Worm (Caenorhabditis elegans) whole organism, L2 larva: ENCODE data around the gene F44D12.10.
A peak's percentile ranks its signal among the peaks of the same experiment; 100 is the strongest.

Source experiments
- C34F6.9 ChIP-seq: fragments of 150-350 bp; optimal IDR thresholded peaks from 2 replicates; lab custom pipeline; 2014; ENCODE audit warnings: missing biosample characterization, missing genetic modification characterization
- F13H6.1 ChIP-seq: sonication (generic microtip); optimal IDR thresholded peaks from 2 replicates; lab custom pipeline; 2016; ENCODE audit warnings: missing genetic modification characterization, missing compliant biosample characterization
- R02D3.7 ChIP-seq: fragments of 150-350 bp; optimal IDR thresholded peaks from 2 replicates; lab custom pipeline; 2014; ENCODE audit warnings: missing biosample characterization, missing genetic modification characterization
- Y55F3AM.14 ChIP-seq: fragments of 200-800 bp; sonication (Bioruptor generic); optimal IDR thresholded peaks from 2 replicates; lab custom pipeline; 2018; ENCODE audit warnings: mild to moderate bottlenecking, missing genetic modification characterization, missing compliant biosample characterization
- ZK546.5 ChIP-seq: sonication (generic microtip); optimal IDR thresholded peaks from 2 replicates; lab custom pipeline; 2017; ENCODE audit warnings: missing biosample characterization, missing genetic modification characterization
- alr-1 ChIP-seq: fragments of 150-350 bp; optimal IDR thresholded peaks from 2 replicates; lab custom pipeline; 2014; ENCODE audit warnings: missing biosample characterization, missing genetic modification characterization
- aly-2 ChIP-seq: fragments of 150-350 bp; optimal IDR thresholded peaks from 2 replicates; lab custom pipeline; 2014; ENCODE audit warnings: missing biosample characterization, missing genetic modification characterization
- ama-1 ChIP-seq: fragments of 150-350 bp; optimal IDR thresholded peaks from 2 replicates; lab custom pipeline; 2018; ENCODE audit warnings: inconsistent platforms
- blmp-1 ChIP-seq: sonication (generic microtip); optimal IDR thresholded peaks from 2 replicates; lab custom pipeline; 2017; ENCODE audit warnings: missing genetic modification characterization, mild to moderate bottlenecking, missing compliant biosample characterization, antibody characterized with exemption, moderate library complexity; ENCODE audit not compliant: insufficient read depth
- ceh-16 ChIP-seq: fragments of 150-350 bp; optimal IDR thresholded peaks from 2 replicates; lab custom pipeline; 2014; ENCODE audit warnings: missing biosample characterization, missing genetic modification characterization
- ceh-82 ChIP-seq: fragments of 150-350 bp; optimal IDR thresholded peaks from 2 replicates; lab custom pipeline; 2014; ENCODE audit warnings: missing biosample characterization, missing genetic modification characterization
- crh-2 ChIP-seq: sonication (generic microtip); optimal IDR thresholded peaks from 2 replicates; lab custom pipeline; 2017; ENCODE audit warnings: missing biosample characterization, missing genetic modification characterization
- dmd-4 ChIP-seq: sonication (generic microtip); optimal IDR thresholded peaks from 2 replicates; lab custom pipeline; 2017; ENCODE audit warnings: missing biosample characterization, missing genetic modification characterization
- egl-27 ChIP-seq: sonication (generic microtip); optimal IDR thresholded peaks from 3 replicates; lab custom pipeline; 2017; ENCODE audit warnings: missing biosample characterization, missing genetic modification reagents, missing genetic modification characterization
- elt-3 ChIP-seq: sonication (generic microtip); optimal IDR thresholded peaks from 2 replicates; lab custom pipeline; 2017; ENCODE audit warnings: missing biosample characterization, missing genetic modification characterization
- fos-1 ChIP-seq: fragments of 150-350 bp; optimal IDR thresholded peaks from 2 replicates; lab custom pipeline; 2014; ENCODE audit warnings: missing biosample characterization, missing genetic modification characterization
- gmeb-1 ChIP-seq: fragments of 150-350 bp; optimal IDR thresholded peaks from 2 replicates; lab custom pipeline; 2014; ENCODE audit warnings: missing biosample characterization, missing genetic modification characterization
- lin-11 ChIP-seq: fragments of 150-350 bp; sonication (generic microtip); optimal IDR thresholded peaks from 2 replicates; lab custom pipeline; 2014; ENCODE audit warnings: missing biosample characterization, missing genetic modification characterization, inconsistent platforms, mixed read lengths
- lin-13 ChIP-seq: fragments of 150-350 bp; optimal IDR thresholded peaks from 2 replicates; lab custom pipeline; 2014; ENCODE audit warnings: missing biosample characterization, missing genetic modification reagents, missing genetic modification characterization
- lsy-2 ChIP-seq, 2 experiments: fragments of 150-350 bp in 1 of 2; sonication (generic microtip) in 1 of 2; optimal IDR thresholded peaks; 2 replicates each; lab custom pipeline; 2014 to 2017; ENCODE audit warnings: missing biosample characterization in 2 of 2, missing genetic modification characterization in 2 of 2
- mab-5 ChIP-seq: fragments of 150-350 bp; optimal IDR thresholded peaks from 2 replicates; lab custom pipeline; 2014; ENCODE audit warnings: missing biosample characterization, missing genetic modification characterization
- mdl-1 ChIP-seq, 2 experiments: fragments of 150-350 bp in 1 of 2; sonication (generic microtip) in 1 of 2; optimal IDR thresholded peaks; 2 replicates each; lab custom pipeline; 2017; ENCODE audit warnings: missing biosample characterization in 2 of 2, missing genetic modification characterization in 2 of 2
- nhr-12 ChIP-seq: fragments of 150-350 bp; optimal IDR thresholded peaks from 2 replicates; lab custom pipeline; 2014; ENCODE audit warnings: missing biosample characterization, missing genetic modification characterization
- nhr-129 ChIP-seq: fragments of 150-350 bp; optimal IDR thresholded peaks from 2 replicates; lab custom pipeline; 2014; ENCODE audit warnings: missing biosample characterization, missing genetic modification characterization
- nhr-21 ChIP-seq: fragments of 150-350 bp; optimal IDR thresholded peaks from 2 replicates; lab custom pipeline; 2014; ENCODE audit warnings: missing biosample characterization, missing genetic modification characterization
- nhr-23 ChIP-seq: fragments of 150-350 bp; optimal IDR thresholded peaks from 2 replicates; lab custom pipeline; 2014; ENCODE audit warnings: missing biosample characterization, missing genetic modification reagents, missing genetic modification characterization
- nhr-77 ChIP-seq: fragments of 150-350 bp; optimal IDR thresholded peaks from 2 replicates; lab custom pipeline; 2014; ENCODE audit warnings: missing biosample characterization, missing genetic modification characterization
- skn-1 ChIP-seq: sonication (generic microtip); optimal IDR thresholded peaks from 2 replicates; lab custom pipeline; 2017; ENCODE audit warnings: missing biosample characterization, missing genetic modification characterization
- sma-3 ChIP-seq: sonication (generic microtip); optimal IDR thresholded peaks from 2 replicates; lab custom pipeline; 2016; ENCODE audit warnings: missing genetic modification reagents, missing genetic modification characterization, missing compliant biosample characterization
- sma-9 ChIP-seq, 2 experiments: fragments of 150-350 bp in 1 of 2; sonication (generic microtip) in 1 of 2; optimal IDR thresholded peaks; 2 replicates each; lab custom pipeline; 2014 to 2016; ENCODE audit warnings: missing genetic modification characterization in 2 of 2, mild to moderate bottlenecking in 1 of 2, missing biosample characterization in 1 of 2, missing compliant biosample characterization in 1 of 2, missing genetic modification reagents in 1 of 2, moderate library complexity in 1 of 2
- snpc-4 ChIP-seq: fragments of 150-350 bp; optimal IDR thresholded peaks from 2 replicates; lab custom pipeline; 2014; ENCODE audit warnings: missing biosample characterization, missing genetic modification characterization
- unc-55 ChIP-seq: fragments of 150-350 bp; sonication (generic microtip); optimal IDR thresholded peaks from 3 replicates; lab custom pipeline; 2014; ENCODE audit warnings: missing biosample characterization, missing genetic modification reagents, missing genetic modification characterization
- unc-62 ChIP-seq: fragments of 150-350 bp; optimal IDR thresholded peaks from 2 replicates; lab custom pipeline; 2014; ENCODE audit warnings: missing biosample characterization, missing genetic modification reagents, missing genetic modification characterization
- zag-1 ChIP-seq: fragments of 150-350 bp; optimal IDR thresholded peaks from 2 replicates; lab custom pipeline; 2014; ENCODE audit warnings: missing biosample characterization, missing genetic modification characterization
- ztf-1 ChIP-seq: fragments of 200-800 bp; sonication (Bioruptor generic); conservative IDR thresholded peaks from 2 replicates; pipeline ENCODE4 v1.3.6; 2022; ENCODE audit warnings: missing genetic modification characterization, missing compliant biosample characterization

F44D12.10 gene

DNA sequence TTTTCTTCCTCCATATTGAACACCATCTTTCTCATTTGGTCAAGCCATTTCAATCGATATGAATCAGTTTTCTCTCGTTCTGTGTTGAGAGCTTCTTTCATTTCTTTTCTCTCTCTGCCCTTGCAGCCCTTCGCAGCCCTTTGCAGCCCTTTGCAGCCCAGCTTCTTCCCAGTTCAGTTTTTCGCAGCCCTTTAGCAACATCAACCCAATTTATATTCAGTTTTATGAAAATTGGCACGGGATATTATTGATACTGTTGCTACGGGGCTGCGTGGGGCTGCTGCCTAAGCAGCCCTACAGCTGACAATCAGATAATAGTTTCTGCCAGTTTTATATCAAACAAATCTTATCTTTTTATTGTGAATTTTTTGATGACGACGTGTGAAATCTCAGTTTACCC is at the start of gene F44D12.10:
TSS of gene F44D12.10 (minus strand) at position 101 of the 400 bp plus-strand sequence.
- no peak for TF ChIP-seq lin-11 (tag; lab: Kevin White, UChicago)
- no peak for TF ChIP-seq Y55F3AM.14 (GFP tag; lab: Kevin White, UChicago)
- TF ChIP-seq alr-1 (tag; lab: Kevin White, UChicago): no peak
- TF ChIP-seq sma-3 (GFP tag; lab: Kevin White, UChicago): no peak
- no peak for TF ChIP-seq nhr-12 (tag; lab: Kevin White, UChicago)
- no peak for TF ChIP-seq elt-3 (tag; lab: Kevin White, UChicago)

- TF ChIP-seq sma-3 (GFP tag; lab: Kevin White, UChicago) (peak; percentile 69), nhr-77 (tag; lab: Kevin White, UChicago) (peak; percentile 5), ceh-82 (tag; lab: Kevin White, UChicago) (no peak), mdl-1 (tag; optimal IDR thresholded peaks at IDR 0.05; lab: Kevin White, UChicago) (no peak), nhr-129 (tag; lab: Kevin White, UChicago) (peak; percentile 84), egl-27 (peak; percentile 0), lsy-2 (tag; optimal IDR thresholded peaks at IDR 0.05; lab: Kevin White, UChicago) (peak in 1 of 2 experiments; percentile 85), nhr-21 (tag; lab: Kevin White, UChicago) (peak; percentile 13), mab-5 (tag; lab: Kevin White, UChicago) (peak; percentile 26), skn-1 (tag; lab: Kevin White, UChicago) (no peak), gmeb-1 (tag; lab: Kevin White, UChicago) (peak; percentile 82), alr-1 (tag; lab: Kevin White, UChicago) (no peak), R02D3.7 (no peak), ama-1 (lab: Kevin White, UChicago) (no peak), C34F6.9 (tag; lab: Kevin White, UChicago) (peak; percentile 89), blmp-1 (tag; lab: Kevin White, UChicago) (peak; percentile 15), sma-9 (GFP tag; optimal IDR thresholded peaks at IDR 0.05; lab: Kevin White, UChicago) (peak; percentile 71), sma-9 (tag; optimal IDR thresholded peaks at IDR 0.05; lab: Kevin White, UChicago) (no peak)
Measured at ce11 chrIV:10085401-10086187, 48.7 kb upstream of the F44D12.10 start, which contains the start of the genes col-2 and ndc-80. col-2 (minus strand) TSS chrIV:10085451. ndc-80 (plus strand) TSS chrIV:10086137.

ce11 chrIV:10084323-10084959 is 47.6 kb upstream of the F44D12.10 start, which contains the start of gene W01B6.8:
W01B6.8 (minus strand) TSS chrIV:10084373.
- TF ChIP-seq F13H6.1 (tag; lab: Kevin White, UChicago): no peak
- TF ChIP-seq unc-62 (GFP tag; lab: Kevin White, UChicago): no peak
- no peak for TF ChIP-seq nhr-129 (tag; lab: Kevin White, UChicago)
- TF ChIP-seq crh-2: no peak
- TF ChIP-seq fos-1: no peak
- no peak for TF ChIP-seq zag-1
- no peak for TF ChIP-seq nhr-77 (tag; lab: Kevin White, UChicago)
- no peak for TF ChIP-seq lin-11 (tag; lab: Kevin White, UChicago)
- TF ChIP-seq lsy-2 (tag; optimal IDR thresholded peaks at IDR 0.05; lab: Kevin White, UChicago): no peak
- no peak for TF ChIP-seq ceh-16 (tag; lab: Kevin White, UChicago)
- no peak for TF ChIP-seq ZK546.5 (tag; lab: Kevin White, UChicago)
- TF ChIP-seq unc-55: no peak
- TF ChIP-seq snpc-4: no peak
- no peak for TF ChIP-seq mab-5 (tag; lab: Kevin White, UChicago)
- no peak for TF ChIP-seq nhr-23 (tag; lab: Kevin White, UChicago)
- TF ChIP-seq dmd-4 (tag; lab: Kevin White, UChicago): no peak
- no peak for TF ChIP-seq gmeb-1 (tag; lab: Kevin White, UChicago)
- no peak for TF ChIP-seq ama-1 (lab: Kevin White, UChicago)
- TF ChIP-seq ztf-1 (GFP tag; lab: Robert Waterston, UW): no peak

ce11 chrIV:10080816-10081215 is 44.0 kb upstream of the F44D12.10 start, which contains the start of gene W01B6.6:
W01B6.6 (plus strand) TSS chrIV:10081116.
- no peak for TF ChIP-seq ceh-82 (tag; lab: Kevin White, UChicago)
- no peak for TF ChIP-seq blmp-1 (tag; lab: Kevin White, UChicago)
- no peak for TF ChIP-seq ztf-1 (GFP tag; lab: Robert Waterston, UW)
- TF ChIP-seq F13H6.1 (tag; lab: Kevin White, UChicago): no peak
- no peak for TF ChIP-seq lin-13 (GFP tag; lab: Kevin White, UChicago)
- TF ChIP-seq aly-2: no peak
